Fruit fly (Drosophila melanogaster) whole organism, embryonic: Measurements from ENCODE around the gene CG32369.
A peak's percentile ranks its signal among the peaks of the same experiment; 100 is the strongest.

ENCODE experiments used
- Blimp-1 ChIP-seq: fragments of 200-800 bp; sonication (Bioruptor generic); optimal IDR thresholded peaks from 3 replicates; lab custom pipeline; 2018; ENCODE audit warnings: missing biosample characterization, missing genetic modification characterization, mild to moderate bottlenecking, moderate library complexity, missing genetic modification reagents
- CG10209 ChIP-seq: fragments of 200-800 bp; sonication (Bioruptor generic); optimal IDR thresholded peaks from 3 replicates; lab custom pipeline; 2017; ENCODE audit warnings: missing biosample characterization, mild to moderate bottlenecking, missing genetic modification characterization, missing genetic modification reagents
- CG11695 ChIP-seq: fragments of 200-800 bp; sonication (Bioruptor generic); IDR thresholded peaks from 3 replicates; pipeline ENCODE4 v1.3.6; 2022; ENCODE audit warnings: missing biosample characterization, missing genetic modification characterization
- CG11723 ChIP-seq: fragments of 200-800 bp; sonication (Bioruptor generic); optimal IDR thresholded peaks from 2 replicates; lab custom pipeline; 2017; ENCODE audit warnings: missing biosample characterization, mild to moderate bottlenecking, missing genetic modification characterization
- CG14965 ChIP-seq: fragments of 200-800 bp; sonication (Bioruptor generic); optimal IDR thresholded peaks from 2 replicates; lab custom pipeline; 2016; ENCODE audit warnings: missing biosample characterization, missing genetic modification characterization, borderline replicate concordance
- CG15011 ChIP-seq: fragments of 200-800 bp; sonication (Bioruptor generic); optimal IDR thresholded peaks from 3 replicates; lab custom pipeline; 2018; ENCODE audit warnings: missing biosample characterization, mild to moderate bottlenecking, missing genetic modification characterization
- CG15514 ChIP-seq: fragments of 200-800 bp; sonication (Bioruptor generic); optimal IDR thresholded peaks from 3 replicates; lab custom pipeline; 2017; ENCODE audit warnings: missing biosample characterization, missing genetic modification characterization, mild to moderate bottlenecking, moderate library complexity, missing genetic modification reagents
- CG1603 ChIP-seq: fragments of 200-800 bp; sonication (Bioruptor generic); optimal IDR thresholded peaks from 2 replicates; lab custom pipeline; 2019; ENCODE audit warnings: missing biosample characterization, mild to moderate bottlenecking, missing genetic modification characterization, moderate library complexity
- CG16863 ChIP-seq: fragments of 200-800 bp; sonication (Bioruptor generic); optimal IDR thresholded peaks from 3 replicates; lab custom pipeline; 2016; ENCODE audit warnings: missing biosample characterization, missing genetic modification characterization
- CG17361 ChIP-seq: fragments of 200-800 bp; sonication (Bioruptor generic); IDR thresholded peaks from 3 replicates; pipeline ENCODE4 v1.3.6; 2022; ENCODE audit warnings: missing biosample characterization, missing genetic modification characterization
- CG17802 ChIP-seq: fragments of 200-800 bp; sonication (Bioruptor generic); optimal IDR thresholded peaks from 2 replicates; lab custom pipeline; 2018; ENCODE audit warnings: missing biosample characterization, mild to moderate bottlenecking, missing genetic modification characterization, moderate library complexity
- CG17829 ChIP-seq: fragments of 200-800 bp; optimal IDR thresholded peaks from 2 replicates; lab custom pipeline; 2019; ENCODE audit warnings: missing biosample characterization, mild to moderate bottlenecking, missing genetic modification characterization, moderate library complexity
- CG18619 ChIP-seq: fragments of 200-800 bp; sonication (Bioruptor generic); optimal IDR thresholded peaks from 3 replicates; lab custom pipeline; 2017; ENCODE audit warnings: missing biosample characterization, mild to moderate bottlenecking, missing genetic modification characterization
- CG2120 ChIP-seq: fragments of 200-800 bp; sonication (Bioruptor generic); optimal IDR thresholded peaks from 3 replicates; lab custom pipeline; 2016; ENCODE audit warnings: missing biosample characterization, missing genetic modification characterization
- CG4282 ChIP-seq: fragments of 200-800 bp; sonication (Bioruptor generic); optimal IDR thresholded peaks from 2 replicates; lab custom pipeline; 2016; ENCODE audit warnings: missing biosample characterization, missing genetic modification characterization
- CG4404 ChIP-seq: fragments of 200-800 bp; sonication (Bioruptor generic); IDR thresholded peaks from 2 replicates; pipeline ENCODE4 v1.3.6; 2022; ENCODE audit warnings: missing biosample characterization, missing genetic modification characterization
- CG4707 ChIP-seq: fragments of 200-800 bp; sonication (Bioruptor generic); optimal IDR thresholded peaks from 2 replicates; lab custom pipeline; 2018; ENCODE audit warnings: missing biosample characterization, mild to moderate bottlenecking, missing genetic modification characterization, moderate library complexity
- CG5245 ChIP-seq: fragments of 200-800 bp; sonication (Bioruptor generic); optimal IDR thresholded peaks from 3 replicates; lab custom pipeline; 2016; ENCODE audit warnings: missing biosample characterization, missing genetic modification characterization
- CG6254 ChIP-seq: fragments of 200-800 bp; sonication (Bioruptor generic); optimal IDR thresholded peaks from 3 replicates; lab custom pipeline; 2017; ENCODE audit warnings: mild to moderate bottlenecking, missing biosample characterization, missing genetic modification reagents, missing genetic modification characterization
- CG6791 ChIP-seq: fragments of 200-800 bp; sonication (Bioruptor generic); IDR thresholded peaks from 3 replicates; pipeline ENCODE4 v1.3.6; 2022; ENCODE audit warnings: missing biosample characterization, missing genetic modification characterization; ENCODE audit not compliant: partially characterized antibody
- CG8478 ChIP-seq: fragments of >200 bp; optimal IDR thresholded peaks from 2 replicates; lab custom pipeline; 2018
- CG9817 ChIP-seq: fragments of 200-800 bp; sonication (Bioruptor generic); optimal IDR thresholded peaks from 2 replicates; lab custom pipeline; 2018; ENCODE audit warnings: missing biosample characterization, mild to moderate bottlenecking, missing genetic modification characterization, moderate library complexity
- CHES-1-like ChIP-seq: fragments of 200-800 bp; sonication (Bioruptor generic); optimal IDR thresholded peaks from 2 replicates; lab custom pipeline; 2016; ENCODE audit warnings: missing biosample characterization, missing genetic modification characterization
- Dfd ChIP-seq, 2 experiments: fragments of >200 bp; optimal IDR thresholded peaks; 2 replicates each; lab custom pipeline; 2017; ENCODE audit warnings: missing biosample characterization in 2 of 2, missing genetic modification characterization in 2 of 2
- Dip3 ChIP-seq: fragments of 200-800 bp; sonication (Bioruptor generic); optimal IDR thresholded peaks from 3 replicates; lab custom pipeline; 2016; ENCODE audit warnings: missing biosample characterization, missing genetic modification characterization
- Ets65A ChIP-seq: fragments of 200-800 bp; sonication (Bioruptor generic); peaks from one replicate; lab custom pipeline; 2016; ENCODE audit warnings: missing biosample characterization, missing genetic modification characterization
- GATAe ChIP-seq: fragments of 200-800 bp; sonication (Bioruptor generic); conservative IDR thresholded peaks from 2 replicates; pipeline ENCODE4 v1.3.6; 2022; ENCODE audit warnings: missing biosample characterization, missing genetic modification characterization
- Hey ChIP-seq: fragments of 200-800 bp; sonication (Bioruptor generic); optimal IDR thresholded peaks from 3 replicates; lab custom pipeline; 2018; ENCODE audit warnings: missing biosample characterization, mild to moderate bottlenecking, missing genetic modification characterization
- Hr39 ChIP-seq: fragments of >200 bp; optimal IDR thresholded peaks from 2 replicates; lab custom pipeline; 2017
- Lpt ChIP-seq: fragments of >200 bp; optimal IDR thresholded peaks from 2 replicates; lab custom pipeline; 2018; ENCODE audit warnings: missing biosample characterization, missing genetic modification characterization
- Med ChIP-seq: fragments of 200-800 bp; sonication (Bioruptor generic); peaks from one replicate; lab custom pipeline; 2016; ENCODE audit warnings: missing biosample characterization, missing genetic modification characterization, mild to moderate bottlenecking, inconsistent platforms, moderate library complexity
- Mes4 ChIP-seq: fragments of 200-800 bp; sonication (Bioruptor generic); optimal IDR thresholded peaks from 2 replicates; lab custom pipeline; 2016; ENCODE audit warnings: missing biosample characterization, missing genetic modification characterization
- Usf ChIP-seq: fragments of 200-800 bp; sonication (Bioruptor generic); optimal IDR thresholded peaks from 2 replicates; lab custom pipeline; 2017; ENCODE audit warnings: missing genotype, missing biosample characterization, missing genetic modification characterization
- btn ChIP-seq: fragments of 200-800 bp; sonication (Bioruptor generic); optimal IDR thresholded peaks from 2 replicates; lab custom pipeline; 2016; ENCODE audit warnings: missing biosample characterization, missing genetic modification characterization
- crol ChIP-seq: fragments of 200-800 bp; sonication (Bioruptor generic); IDR thresholded peaks from 2 replicates; pipeline ENCODE4 v1.3.6; 2022; ENCODE audit warnings: missing biosample characterization, missing genetic modification characterization
- danr ChIP-seq: fragments of 200-800 bp; sonication (Bioruptor generic); IDR thresholded peaks from 2 replicates; pipeline ENCODE4 v1.3.6; 2022; ENCODE audit warnings: missing biosample characterization, missing genetic modification characterization
- disco-r ChIP-seq: fragments of 200-800 bp; sonication (Bioruptor generic); optimal IDR thresholded peaks from 2 replicates; lab custom pipeline; 2016; ENCODE audit warnings: missing biosample characterization, missing genetic modification characterization
- ewg ChIP-seq: fragments of 200-800 bp; sonication (Bioruptor generic); optimal IDR thresholded peaks from 3 replicates; lab custom pipeline; 2017; ENCODE audit warnings: mild to moderate bottlenecking, missing biosample characterization, missing genetic modification reagents, missing genetic modification characterization
- gem ChIP-seq: fragments of 200-800 bp; sonication (Bioruptor generic); optimal IDR thresholded peaks from 2 replicates; lab custom pipeline; 2019; ENCODE audit warnings: missing biosample characterization, mild to moderate bottlenecking, missing genetic modification characterization, moderate library complexity
- kni ChIP-seq: fragments of 200-800 bp; sonication (Bioruptor generic); optimal IDR thresholded peaks from 3 replicates; lab custom pipeline; 2017; ENCODE audit warnings: mild to moderate bottlenecking, missing biosample characterization, missing genetic modification reagents, missing genetic modification characterization
- knrl ChIP-seq: fragments of 200-800 bp; sonication (Bioruptor generic); IDR thresholded peaks from 3 replicates; pipeline ENCODE4 v1.3.6; 2022; ENCODE audit warnings: missing biosample characterization, missing genetic modification characterization; ENCODE audit not compliant: partially characterized antibody
- mld ChIP-seq: fragments of 200-800 bp; sonication (Bioruptor generic); IDR thresholded peaks from 3 replicates; pipeline ENCODE4 v1.3.6; 2022; ENCODE audit warnings: missing biosample characterization, missing genetic modification characterization; ENCODE audit not compliant: partially characterized antibody
- pho ChIP-seq: fragments of 200-800 bp; sonication (Bioruptor generic); optimal IDR thresholded peaks from 2 replicates; lab custom pipeline; 2016; ENCODE audit warnings: missing biosample characterization, missing genetic modification characterization
- pnt ChIP-seq: fragments of 200-800 bp; sonication (Bioruptor generic); optimal IDR thresholded peaks from 3 replicates; lab custom pipeline; 2016; ENCODE audit warnings: missing biosample characterization, missing genetic modification characterization
- prd ChIP-seq, 3 experiments: fragments of >200 bp in 2 of 3; fragments of 200-800 bp in 1 of 3; sonication (Bioruptor generic) in 1 of 3; optimal IDR thresholded peaks in 2 of 3; IDR thresholded peaks in 1 of 3; 2 replicates in 2 of 3; 3 replicates in 1 of 3; pipeline versions ENCODE4 v1.3.6 to Lab custom; 2017 to 2022; ENCODE audit warnings: missing biosample characterization in 1 of 3, missing genetic modification characterization in 1 of 3
- salm ChIP-seq: fragments of 200-800 bp; sonication (Bioruptor generic); optimal IDR thresholded peaks from 2 replicates; lab custom pipeline; 2018; ENCODE audit warnings: missing biosample characterization, mild to moderate bottlenecking, missing genetic modification characterization
- sens-2 ChIP-seq: fragments of 200-800 bp; sonication (Bioruptor generic); IDR thresholded peaks from 2 replicates; pipeline ENCODE4 v1.3.6; 2022; ENCODE audit warnings: missing biosample characterization, missing genetic modification characterization
- zen ChIP-seq: fragments of 200-800 bp; sonication (Bioruptor generic); optimal IDR thresholded peaks from 3 replicates; lab custom pipeline; 2018; ENCODE audit warnings: missing biosample characterization, mild to moderate bottlenecking, missing genetic modification characterization, moderate library complexity

CG32369 gene

dm6 chr3L:7833278-7833677 lies 23.7 kb upstream of the CG32369 start (continued):
- TF ChIP-seq CG6254 (GFP tag; lab: Kevin White, UChicago) (no peak), Blimp-1 (GFP tag; lab: Kevin White, UChicago) (no peak), CG8478 (no peak), CG9817 (tag; lab: Kevin White, UChicago) (no peak), CG15514 (GFP tag; lab: Kevin White, UChicago) (no peak), gem (tag; lab: Kevin White, UChicago) (peak; percentile 24), CG15011 (GFP tag; lab: Kevin White, UChicago) (no peak), disco-r (GFP tag; lab: Kevin White, UChicago) (no peak), CG14965 (GFP tag; lab: Kevin White, UChicago) (no peak), Dip3 (GFP tag; lab: Kevin White, UChicago) (no peak), CHES-1-like (GFP tag; lab: Kevin White, UChicago) (no peak), CG10209 (no peak), pnt (no peak), CG17361 (GFP tag; lab: Robert Waterston, UW) (peak; percentile 56; the same call in 1 of the 3 replicates), Hey (tag; lab: Kevin White, UChicago) (no peak), kni (GFP tag; lab: Kevin White, UChicago) (no peak), CG6791 (GFP tag; lab: Robert Waterston, UW) (no peak), CG4282 (GFP tag; lab: Kevin White, UChicago) (no peak), CG2120 (GFP tag; lab: Kevin White, UChicago) (no peak), ewg (GFP tag; lab: Kevin White, UChicago) (no peak), CG17829 (tag; lab: Kevin White, UChicago) (peak; percentile 4), CG11723 (GFP tag; lab: Kevin White, UChicago) (no peak), CG11695 (0 out of 3 replicates have a peak, but pooled peaks have one; percentile 8), CG16863 (GFP tag; lab: Kevin White, UChicago) (no peak), Usf (GFP tag; lab: Kevin White, UChicago) (no peak)

- TF ChIP-seq danr (GFP tag; lab: Robert Waterston, UW): no peak
- no peak for TF ChIP-seq CG4707
- no peak for TF ChIP-seq Lpt (GFP tag; lab: Kevin White, UChicago)
- TF ChIP-seq crol (GFP tag; lab: Robert Waterston, UW): no peak
- TF ChIP-seq CG5245 (GFP tag; lab: Kevin White, UChicago): no peak
- TF ChIP-seq pho (GFP tag; lab: Kevin White, UChicago): no peak
- TF ChIP-seq Mes4: no peak
Observed at dm6 chr3L:7831891-7832290, 22.3 kb upstream of the CG32369 start.

- TF ChIP-seq salm (no peak), Dfd (GFP tag; optimal IDR thresholded peaks at IDR 0.05; lab: Kevin White, UChicago) (peak in 1 of 2 experiments; percentile 88), btn (GFP tag; lab: Kevin White, UChicago) (no peak), knrl (GFP tag; lab: Robert Waterston, UW) (no peak), CG8478 (peak; percentile 19), CG17802 (tag; lab: Kevin White, UChicago) (no peak), zen (tag; lab: Kevin White, UChicago) (no peak), CG18619 (GFP tag; lab: Kevin White, UChicago) (no peak), CG1603 (tag; lab: Kevin White, UChicago) (no peak), Med (GFP tag; lab: Kevin White, UChicago) (peak; percentile 60), prd (optimal IDR thresholded peaks at IDR 0.05; lab: Kevin White, UChicago) (no peak), prd (GFP tag; IDR thresholded peaks at IDR 0.05; lab: Robert Waterston, UW) (no peak), sens-2 (GFP tag; lab: Robert Waterston, UW) (no peak), mld (GFP tag; lab: Robert Waterston, UW) (no peak), Ets65A (GFP tag; lab: Kevin White, UChicago) (no peak), CG4404 (GFP tag; lab: Robert Waterston, UW) (peak; percentile 10; the same call in 1 of the 2 replicates), GATAe (GFP tag; lab: Robert Waterston, UW) (no peak), Hr39 (lab: Kevin White, UChicago) (peak; percentile 0)
Observed at dm6 chr3L:7830890-7831289, 21.3 kb upstream of the CG32369 start.
